In genomic region chr3L:11596585-11597252, dm6 we compare ENCODE assay signal across 3 fruit fly cellular contexts.
TF ChIP-seq lines count a peak whose summit lies in the region.

TSS of gene CG7368 (plus strand) at chr3L:11597202.

- no peak for TF ChIP-seq CTCF in whole organism, embryonic (GFP tag; optimal IDR thresholded peaks at IDR 0.05; lab: Kevin White, UChicago)

TF ChIP-seq in whole organism, embryonic, 481 proteins besides CTCF, POLR2A, EP300 and RAD21 (continues in another document):
- TF ChIP-seq jing (GFP tag; optimal IDR thresholded peaks at IDR 0.05; lab: Kevin White, UChicago): no peak
- peak; percentile 79 for TF ChIP-seq Meics (GFP tag; optimal IDR thresholded peaks at IDR 0.05; lab: Kevin White, UChicago)
- TF ChIP-seq hb (GFP tag; IDR thresholded peaks at IDR 0.05; lab: Robert Waterston, UW; ENCODE audit: partially characterized antibody): peak; percentile 34; the same call in 1 of the 3 replicates
- no peak for TF ChIP-seq pzg (GFP tag; optimal IDR thresholded peaks at IDR 0.05; lab: Kevin White, UChicago)
- TF ChIP-seq CG34422 (GFP tag; IDR thresholded peaks at IDR 0.05; lab: Robert Waterston, UW): peak; percentile 41; the same call in 1 of the 3 replicates
- TF ChIP-seq sim (GFP tag; IDR thresholded peaks at IDR 0.05; lab: Robert Waterston, UW): no peak
- TF ChIP-seq ab (GFP tag; optimal IDR thresholded peaks at IDR 0.05; lab: Kevin White, UChicago): no peak
- TF ChIP-seq ems (GFP tag; optimal IDR thresholded peaks at IDR 0.05; lab: Kevin White, UChicago): no peak
- no peak for TF ChIP-seq wek (GFP tag; optimal IDR thresholded peaks at IDR 0.05; lab: Kevin White, UChicago)
- TF ChIP-seq aop (GFP tag; IDR thresholded peaks at IDR 0.05; lab: Robert Waterston, UW): no peak
- no peak for TF ChIP-seq CG10959 (GFP tag; IDR thresholded peaks at IDR 0.05; lab: Robert Waterston, UW)
- peak; percentile 47 for TF ChIP-seq abd-A (tag; optimal IDR thresholded peaks at IDR 0.05; lab: Kevin White, UChicago)
- TF ChIP-seq Ets97D (GFP tag; optimal IDR thresholded peaks at IDR 0.05; lab: Kevin White, UChicago): no peak
- no peak for TF ChIP-seq Taf1 (GFP tag; IDR thresholded peaks at IDR 0.05; lab: Robert Waterston, UW)
- TF ChIP-seq CG3407 (GFP tag; optimal IDR thresholded peaks at IDR 0.05; lab: Kevin White, UChicago): no peak
- TF ChIP-seq crc (GFP tag; optimal IDR thresholded peaks at IDR 0.05; lab: Kevin White, UChicago): no peak
- TF ChIP-seq Trl (optimal IDR thresholded peaks at IDR 0.05; lab: Kevin White, UChicago): peak; percentile 36 to 71
- TF ChIP-seq Trl (GFP tag; optimal IDR thresholded peaks at IDR 0.05; lab: Kevin White, UChicago): no peak
- no peak for TF ChIP-seq Dad (GFP tag; optimal IDR thresholded peaks at IDR 0.05; lab: Kevin White, UChicago)
- TF ChIP-seq Atf-2 (GFP tag; optimal IDR thresholded peaks at IDR 0.05; lab: Kevin White, UChicago): no peak
- TF ChIP-seq CG11504 (tag; optimal IDR thresholded peaks at IDR 0.05; lab: Kevin White, UChicago): no peak
- peak; percentile 96 for TF ChIP-seq Deaf1 (tag; optimal IDR thresholded peaks at IDR 0.05; lab: Kevin White, UChicago)
- no peak for TF ChIP-seq bcd (GFP tag; optimal IDR thresholded peaks at IDR 0.05; lab: Kevin White, UChicago)
- no peak for TF ChIP-seq CG14050 (GFP tag; IDR thresholded peaks at IDR 0.05; lab: Robert Waterston, UW)
- TF ChIP-seq NfI (GFP tag; optimal IDR thresholded peaks at IDR 0.05; lab: Kevin White, UChicago): no peak
- TF ChIP-seq CG12391 (tag; optimal IDR thresholded peaks at IDR 0.05; lab: Kevin White, UChicago): no peak
- no peak for TF ChIP-seq lola (GFP tag; optimal IDR thresholded peaks at IDR 0.05; lab: Kevin White, UChicago)
- peak; percentile 58; the same call in 1 of the 4 replicates for TF ChIP-seq chinmo (GFP tag; IDR thresholded peaks at IDR 0.05; lab: Robert Waterston, UW; ENCODE audit: partially characterized antibody)
- TF ChIP-seq Hand (GFP tag; optimal IDR thresholded peaks at IDR 0.05; lab: Kevin White, UChicago): no peak
- TF ChIP-seq knrl (GFP tag; IDR thresholded peaks at IDR 0.05; lab: Robert Waterston, UW; ENCODE audit: partially characterized antibody): no peak
- TF ChIP-seq sens (GFP tag; lab: Kevin White, UChicago): peak; percentile 24

TF ChIP-seq in whole organism, prepupa, 60 proteins besides CTCF, POLR2A, EP300 and RAD21:
- TF ChIP-seq CG32006 (GFP tag; optimal IDR thresholded peaks at IDR 0.05; lab: Kevin White, UChicago): no peak
- TF ChIP-seq CG7368 (GFP tag; optimal IDR thresholded peaks at IDR 0.05; lab: Kevin White, UChicago): peak; percentile 44
- TF ChIP-seq Eip78C (GFP tag; lab: Kevin White, UChicago): peak; percentile 34

TF ChIP-seq in whole organism, pupa, 21 proteins besides CTCF, POLR2A, EP300 and RAD21:
- TF ChIP-seq Pif1B (GFP tag; optimal IDR thresholded peaks at IDR 0.05; lab: Kevin White, UChicago): no peak
- no peak for TF ChIP-seq CG17806 (tag; optimal IDR thresholded peaks at IDR 0.05; lab: Kevin White, UChicago)
- TF ChIP-seq CG14655 (GFP tag; optimal IDR thresholded peaks at IDR 0.05; lab: Kevin White, UChicago): no peak
- no peak for TF ChIP-seq Pif1A (GFP tag; optimal IDR thresholded peaks at IDR 0.05; lab: Kevin White, UChicago)
- no peak for TF ChIP-seq CG32121 (GFP tag; IDR thresholded peaks at IDR 0.05; lab: Robert Waterston, UW)
- peak; percentile 14 for TF ChIP-seq CG13204 (GFP tag; optimal IDR thresholded peaks at IDR 0.05; lab: Kevin White, UChicago)
TF ChIP-seq in whole organism, pupa: peak in this region for 1.
